Worm (Caenorhabditis elegans): ENCODE data around the gene tyr-2.
"Not testable (repeated sequence)": the region's sequence is repeated elsewhere in the genome, so short reads cannot be mapped to it uniquely, and the experiment has no call there.

tyr-2 gene

ce11 chrIII:13742028-13742427, 2.0 kb upstream of the tyr-2 start:
- TF ChIP-seq hlh-17 (GFP tag; optimal IDR thresholded peaks at IDR 0.05; ENCODE audit: borderline replicate concordance) = no peak
- TF ChIP-seq lir-3 (tag; optimal IDR thresholded peaks at IDR 0.05; ENCODE audit: poor library complexity) = no peak
- TF ChIP-seq hlh-4 (tag; optimal IDR thresholded peaks at IDR 0.05) = no peak
- TF ChIP-seq fos-1 (tag; optimal IDR thresholded peaks at IDR 0.05) = no peak
- TF ChIP-seq mef-2 (tag; optimal IDR thresholded peaks at IDR 0.05) = no peak
- TF ChIP-seq C34B4.2 (tag; optimal IDR thresholded peaks at IDR 0.05) = no peak
- no peak for TF ChIP-seq alr-1 (tag; optimal IDR thresholded peaks at IDR 0.05; ENCODE audit: borderline replicate concordance)
- no peak for TF ChIP-seq nhr-237 (tag; optimal IDR thresholded peaks at IDR 0.05)
- TF ChIP-seq egl-27 (tag; optimal IDR thresholded peaks at IDR 0.05) = no peak
- no peak for TF ChIP-seq unc-86 (tag; optimal IDR thresholded peaks at IDR 0.05)
- TF ChIP-seq pqm-1 (tag; optimal IDR thresholded peaks at IDR 0.05) = no peak
- no peak for TF ChIP-seq tlp-1 (tag; optimal IDR thresholded peaks at IDR 0.05)
- no peak for TF ChIP-seq snu-23 (GFP tag; optimal IDR thresholded peaks at IDR 0.05)
- TF ChIP-seq pax-3 (tag; optimal IDR thresholded peaks at IDR 0.05) = no peak
- TF ChIP-seq sptf-1 (tag; optimal IDR thresholded peaks at IDR 0.05) = no peak
- no peak for TF ChIP-seq F16B12.6 (tag; optimal IDR thresholded peaks at IDR 0.05)

ce11 chrIII:13748312-13748711, 4.3 kb downstream of the tyr-2 start, which contains the start of gene K08E3.2:
Gene K08E3.2 (minus strand): TSS chrIII:13748686.
- TF ChIP-seq snu-23 (GFP tag; optimal IDR thresholded peaks at IDR 0.05) = no peak
- TF ChIP-seq mep-1 (tag; optimal IDR thresholded peaks at IDR 0.05) = no peak
- no peak for TF ChIP-seq elt-3 (tag; optimal IDR thresholded peaks at IDR 0.05)
- no peak for TF ChIP-seq lin-14 (GFP tag; optimal IDR thresholded peaks at IDR 0.05)
- TF ChIP-seq pag-3 (tag; optimal IDR thresholded peaks at IDR 0.05; ENCODE audit: borderline replicate concordance, insufficient read depth) = no peak
- TF ChIP-seq hpl-2 (GFP tag; optimal IDR thresholded peaks at IDR 0.05) = no peak
- no peak for TF ChIP-seq swsn-7 (tag; optimal IDR thresholded peaks at IDR 0.05)
- TF ChIP-seq C34B4.2 (tag; optimal IDR thresholded peaks at IDR 0.05) = no peak
- TF ChIP-seq zip-4 (GFP tag; optimal IDR thresholded peaks at IDR 0.05) = no peak
- no peak for TF ChIP-seq nhr-237 (tag; optimal IDR thresholded peaks at IDR 0.05)

DNA sequence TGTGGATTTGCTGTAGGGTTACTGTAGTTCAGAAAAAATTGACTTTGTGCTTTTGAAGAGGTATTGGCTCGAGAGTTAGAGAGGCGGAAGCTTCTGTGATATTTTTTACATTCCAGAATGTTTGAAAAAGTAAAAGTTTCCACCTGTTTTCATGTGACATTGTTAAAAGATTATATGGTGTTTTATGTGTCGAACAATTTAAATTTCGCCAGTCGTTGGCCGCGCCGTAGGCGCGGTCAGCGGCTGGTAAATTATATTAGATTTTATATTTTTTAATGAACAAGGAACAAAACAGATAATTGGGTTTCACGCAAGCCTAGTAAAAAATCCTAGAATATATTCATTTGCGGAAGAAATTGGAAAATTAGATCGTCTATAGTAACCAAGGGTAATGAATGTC, 7.1 kb downstream of the tyr-2 start, which contains the start of gene mlc-7:
Gene mlc-7, plus strand, starts transcription at position 301 of the 400 bp plus-strand sequence.
- not testable (repeated sequence) for TF ChIP-seq C34B4.2 (tag; optimal IDR thresholded peaks at IDR 0.05); isw-1 (GFP tag; IDR thresholded peaks at IDR 0.05); nhr-19 (GFP tag; conservative IDR thresholded peaks at IDR 0.05)

ce11 chrIII:13755689-13756088, 11.7 kb downstream of the tyr-2 start, which contains the start of gene toca-2:
Gene toca-2 (plus strand): TSS chrIII:13755896.
- no peak for TF ChIP-seq nhr-76 (tag; optimal IDR thresholded peaks at IDR 0.05)
- no peak for TF ChIP-seq fos-1 (tag; optimal IDR thresholded peaks at IDR 0.05)
- no peak for TF ChIP-seq ztf-11 (tag; optimal IDR thresholded peaks at IDR 0.05)
- TF ChIP-seq sox-4 (tag; optimal IDR thresholded peaks at IDR 0.05) = no peak
- TF ChIP-seq nhr-71 (tag; optimal IDR thresholded peaks at IDR 0.05) = no peak
- no peak for TF ChIP-seq pax-3 (tag; optimal IDR thresholded peaks at IDR 0.05)
- no peak for TF ChIP-seq efl-3 (GFP tag; optimal IDR thresholded peaks at IDR 0.05)
- no peak for TF ChIP-seq unc-98 (GFP tag; IDR thresholded peaks at IDR 0.05)
- no peak for TF ChIP-seq skn-1 (tag; optimal IDR thresholded peaks at IDR 0.05)
- no peak for TF ChIP-seq unc-86 (tag; optimal IDR thresholded peaks at IDR 0.05)
- no peak for TF ChIP-seq hlh-17 (GFP tag; optimal IDR thresholded peaks at IDR 0.05; ENCODE audit: borderline replicate concordance)
- TF ChIP-seq lin-39 (tag; optimal IDR thresholded peaks at IDR 0.05) = no peak
- TF ChIP-seq nhr-47 (tag; optimal IDR thresholded peaks at IDR 0.05) = no peak
- TF ChIP-seq tlp-1 (tag; optimal IDR thresholded peaks at IDR 0.05) = no peak

DNA sequence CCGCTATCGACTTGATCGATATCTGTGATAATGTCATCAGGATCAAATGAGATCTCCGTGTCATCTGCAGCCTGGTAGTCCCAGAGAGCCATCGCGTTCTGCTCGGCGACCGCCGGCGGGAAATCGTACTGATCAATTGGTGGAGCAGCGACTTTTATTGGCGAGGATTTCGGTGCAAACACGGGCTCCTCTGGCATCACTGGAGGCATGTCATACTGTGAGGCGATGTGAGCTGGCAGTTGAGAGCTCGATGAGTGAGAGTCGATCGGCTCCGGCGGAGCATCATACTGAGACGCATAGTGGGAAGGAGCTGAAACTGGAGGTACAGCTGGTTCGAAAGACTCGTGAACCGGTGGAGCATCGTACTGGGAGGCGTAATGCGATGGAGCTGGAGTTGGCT, 15.7 kb downstream of the tyr-2 start:
- TF ChIP-seq snu-23 (GFP tag; optimal IDR thresholded peaks at IDR 0.05) = no peak
